Worm (Caenorhabditis elegans): Measurements from ENCODE around the gene Y54G2A.13.

DNA sequence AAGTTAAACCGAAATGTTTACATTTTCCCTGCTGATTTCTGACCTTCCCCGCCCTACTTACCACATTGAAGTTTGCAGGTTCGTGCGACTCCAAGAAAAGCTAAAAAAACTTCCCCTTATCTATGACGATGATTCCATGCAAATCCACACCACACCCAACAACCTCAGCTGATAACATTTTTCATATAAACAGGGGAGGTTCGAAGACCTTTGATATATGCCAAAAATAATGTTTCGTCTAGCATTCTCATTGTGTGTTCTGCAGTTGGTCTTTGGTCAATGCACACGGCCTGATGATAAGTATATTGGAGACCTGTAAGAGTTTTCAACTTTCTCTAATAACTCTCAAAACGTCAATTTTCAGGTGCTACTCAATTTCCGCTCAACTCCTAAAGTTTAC lies 34.6 kb upstream of the Y54G2A.13 start:
- TF ChIP-seq him-1 (tag; optimal IDR thresholded peaks at IDR 0.05) (no peak), dao-5 (tag; optimal IDR thresholded peaks at IDR 0.05) (no peak), W03F9.2 (tag; optimal IDR thresholded peaks at IDR 0.05) (no peak)

All from whole organism, L4/young adult.